Worm (Caenorhabditis elegans) whole organism, late embryonic: ENCODE data around the gene K12H6.5.

Source experiments
- ceh-22 ChIP-seq: sonication (generic microtip); optimal IDR thresholded peaks from 2 replicates; lab custom pipeline; 2017; ENCODE audit warnings: missing biosample characterization, missing genetic modification characterization
- ceh-31 ChIP-seq: sonication (generic microtip); optimal IDR thresholded peaks from 2 replicates; lab custom pipeline; 2016; ENCODE audit warnings: missing genetic modification characterization, missing compliant biosample characterization
- lim-6 ChIP-seq: sonication (generic microtip); optimal IDR thresholded peaks from 2 replicates; lab custom pipeline; 2016; ENCODE audit warnings: missing genetic modification characterization, missing compliant biosample characterization
- ttx-3 ChIP-seq: sonication (generic microtip); optimal IDR thresholded peaks from 2 replicates; lab custom pipeline; 2016; ENCODE audit warnings: missing genetic modification reagents, missing genetic modification characterization, missing compliant biosample characterization

DNA sequence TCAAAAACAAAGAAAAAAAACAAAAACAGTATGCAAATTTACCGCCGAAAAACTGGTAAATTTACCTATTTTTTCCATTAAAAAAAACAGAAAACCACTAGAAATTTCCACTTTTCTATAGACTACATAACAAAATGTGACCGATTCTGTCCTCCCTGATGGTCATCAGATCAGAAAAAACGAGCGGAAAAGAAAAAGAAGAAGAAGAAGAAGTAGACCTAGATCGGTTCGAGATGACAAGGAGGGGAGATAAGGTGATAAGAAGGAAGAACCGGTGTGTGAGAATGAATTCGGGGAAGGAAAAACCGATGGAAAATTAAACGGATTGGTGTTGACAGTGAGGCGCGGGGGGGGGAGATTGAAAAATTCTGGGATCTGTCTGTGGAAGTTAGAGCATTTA lies 30.1 kb upstream of the K12H6.5 start:
- TF ChIP-seq ttx-3 (no peak), ceh-22 (tag; lab: Kevin White, UChicago) (no peak), lim-6 (tag; lab: Kevin White, UChicago) (no peak), ceh-31 (tag; lab: Kevin White, UChicago) (no peak)
